Worm (Caenorhabditis elegans) whole organism, L1 larva: ENCODE measurements around the gene AH9.4.

ENCODE experiments used
- C04F5.9 ChIP-seq: sonication (generic microtip); optimal IDR thresholded peaks from 2 replicates; lab custom pipeline; 2016; ENCODE audit warnings: missing genetic modification characterization, missing compliant biosample characterization
- C16A3.4 ChIP-seq: fragments of 150-350 bp; optimal IDR thresholded peaks from 2 replicates; lab custom pipeline; 2014; ENCODE audit warnings: missing biosample characterization, missing genetic modification characterization
- Y116A8C.19 ChIP-seq: sonication (generic microtip); optimal IDR thresholded peaks from 2 replicates; lab custom pipeline; 2016; ENCODE audit warnings: missing compliant biosample characterization, missing genetic modification characterization, borderline replicate concordance
- alr-1 ChIP-seq: fragments of 200-800 bp; sonication (Bioruptor generic); optimal IDR thresholded peaks from 2 replicates; lab custom pipeline; 2018; ENCODE audit warnings: borderline replicate concordance, mild to moderate bottlenecking, missing genetic modification characterization, missing compliant biosample characterization
- aly-2 ChIP-seq: fragments of 150-350 bp; optimal IDR thresholded peaks from 2 replicates; lab custom pipeline; 2014; ENCODE audit warnings: missing biosample characterization, missing genetic modification characterization
- blmp-1 ChIP-seq: fragments of 150-350 bp; optimal IDR thresholded peaks from 2 replicates; lab custom pipeline; 2014; ENCODE audit warnings: missing biosample characterization, missing genetic modification characterization
- ceh-63 ChIP-seq: fragments of 200-800 bp; sonication (Bioruptor generic); optimal IDR thresholded peaks from 2 replicates; lab custom pipeline; 2018; ENCODE audit warnings: mild to moderate bottlenecking, missing genetic modification characterization, missing compliant biosample characterization
- ceh-8 ChIP-seq: fragments of 200-800 bp; sonication (Bioruptor generic); optimal IDR thresholded peaks from 2 replicates; lab custom pipeline; 2018; ENCODE audit warnings: mild to moderate bottlenecking, missing genetic modification characterization, moderate library complexity, missing compliant biosample characterization
- ceh-82 ChIP-seq, 3 experiments: fragments of 150-350 bp in 1 of 3; sonication (generic microtip) in 2 of 3; optimal IDR thresholded peaks; 2 replicates each; lab custom pipeline; 2014 to 2017; ENCODE audit warnings: missing biosample characterization in 3 of 3, missing genetic modification characterization in 3 of 3
- ceh-88 ChIP-seq: fragments of 200-800 bp; sonication (Bioruptor generic); IDR thresholded peaks from 2 replicates; pipeline ENCODE4 v1.3.6; 2022; ENCODE audit warnings: missing genetic modification characterization, missing compliant biosample characterization
- ces-1 ChIP-seq: fragments of 150-350 bp; optimal IDR thresholded peaks from 2 replicates; lab custom pipeline; 2014; ENCODE audit warnings: missing biosample characterization, missing genetic modification reagents, missing genetic modification characterization
- dsc-1 ChIP-seq: sonication (generic microtip); optimal IDR thresholded peaks from 2 replicates; lab custom pipeline; 2016; ENCODE audit warnings: mild to moderate bottlenecking, missing genetic modification characterization, missing compliant biosample characterization
- egl-13 ChIP-seq: sonication (generic microtip); optimal IDR thresholded peaks from 2 replicates; lab custom pipeline; 2016; ENCODE audit warnings: missing genotype, missing genetic modification reagents, missing genetic modification characterization, missing compliant biosample characterization
- egl-27 ChIP-seq, 2 experiments: fragments of 150-350 bp in 1 of 2; sonication (generic microtip); optimal IDR thresholded peaks; 3 replicates each; lab custom pipeline; 2017 to 2018; ENCODE audit warnings: missing biosample characterization in 2 of 2, missing genetic modification characterization in 2 of 2, missing genetic modification reagents in 2 of 2
- elt-3 ChIP-seq, 6 experiments: fragments of 150-350 bp in 1 of 6; sonication (generic microtip); optimal IDR thresholded peaks; 2 replicates each; lab custom pipeline; 2017 to 2018; ENCODE audit warnings: missing biosample characterization in 6 of 6, missing genetic modification characterization in 6 of 6, inconsistent platforms in 1 of 6
- fkh-8 ChIP-seq: sonication (generic microtip); optimal IDR thresholded peaks from 2 replicates; lab custom pipeline; 2016; ENCODE audit warnings: mild to moderate bottlenecking, missing genetic modification characterization, missing compliant biosample characterization
- grh-1 ChIP-seq: fragments of 200-800 bp; sonication (Bioruptor generic); IDR thresholded peaks from 2 replicates; pipeline ENCODE4 v1.3.6; 2022; ENCODE audit warnings: missing genetic modification reagents, missing genetic modification characterization, missing compliant biosample characterization
- hlh-17 ChIP-seq: fragments of 200-800 bp; sonication (Bioruptor generic); optimal IDR thresholded peaks from 2 replicates; lab custom pipeline; 2018; ENCODE audit warnings: missing genetic modification characterization, mild to moderate bottlenecking, missing compliant biosample characterization, moderate library complexity, borderline replicate concordance
- hlh-4 ChIP-seq: sonication (generic microtip); optimal IDR thresholded peaks from 2 replicates; lab custom pipeline; 2016; ENCODE audit warnings: mild to moderate bottlenecking, missing genetic modification characterization, missing compliant biosample characterization
- irx-1 ChIP-seq: sonication (generic microtip); optimal IDR thresholded peaks from 2 replicates; lab custom pipeline; 2016; ENCODE audit warnings: missing genetic modification characterization, missing compliant biosample characterization
- lin-14 ChIP-seq: fragments of 200-800 bp; sonication (Bioruptor generic); optimal IDR thresholded peaks from 2 replicates; lab custom pipeline; 2018; ENCODE audit warnings: mild to moderate bottlenecking, missing genetic modification characterization, moderate library complexity, missing compliant biosample characterization
- lin-35 ChIP-seq, 2 experiments: fragments of 150-350 bp; optimal IDR thresholded peaks; 2 replicates each; lab custom pipeline; 2014; ENCODE audit warnings: missing biosample characterization in 2 of 2, missing genetic modification characterization in 2 of 2, missing genetic modification reagents in 2 of 2
- lin-39 ChIP-seq: fragments of 150-350 bp; optimal IDR thresholded peaks from 2 replicates; lab custom pipeline; 2014; ENCODE audit warnings: missing biosample characterization, missing genetic modification reagents, missing genetic modification characterization
- lir-3 ChIP-seq: sonication (generic microtip); optimal IDR thresholded peaks from 2 replicates; lab custom pipeline; 2016; ENCODE audit warnings: mild to moderate bottlenecking, missing genetic modification characterization, moderate library complexity, missing compliant biosample characterization; ENCODE audit not compliant: poor library complexity
- lsy-2 ChIP-seq, 2 experiments: fragments of 150-350 bp; optimal IDR thresholded peaks; 2 replicates each; lab custom pipeline; 2014; ENCODE audit warnings: missing biosample characterization in 2 of 2, missing genetic modification characterization in 2 of 2
- mdl-1 ChIP-seq, 2 experiments: fragments of 150-350 bp; optimal IDR thresholded peaks; 2 replicates each; lab custom pipeline; 2014 to 2017; ENCODE audit warnings: missing biosample characterization in 2 of 2, missing genetic modification characterization in 2 of 2, inconsistent platforms in 1 of 2
- mef-2 ChIP-seq: fragments of 150-350 bp; optimal IDR thresholded peaks from 2 replicates; lab custom pipeline; 2014; ENCODE audit warnings: missing biosample characterization, missing genetic modification characterization
- nhr-11 ChIP-seq: fragments of 150-350 bp; optimal IDR thresholded peaks from 2 replicates; lab custom pipeline; 2014; ENCODE audit warnings: missing biosample characterization, missing genetic modification characterization
- nhr-237 ChIP-seq: fragments of 150-350 bp; optimal IDR thresholded peaks from 2 replicates; lab custom pipeline; 2014; ENCODE audit warnings: missing biosample characterization, missing genetic modification characterization
- nhr-47 ChIP-seq: sonication (generic microtip); optimal IDR thresholded peaks from 2 replicates; lab custom pipeline; 2016; ENCODE audit warnings: mild to moderate bottlenecking, missing genetic modification characterization, moderate library complexity, missing compliant biosample characterization
- nhr-71 ChIP-seq: sonication (generic microtip); optimal IDR thresholded peaks from 2 replicates; lab custom pipeline; 2016; ENCODE audit warnings: mild to moderate bottlenecking, missing genetic modification characterization, moderate library complexity, missing compliant biosample characterization
- nhr-77 ChIP-seq: fragments of 150-350 bp; optimal IDR thresholded peaks from 2 replicates; lab custom pipeline; 2014; ENCODE audit warnings: missing biosample characterization, missing genetic modification characterization
- nhr-85 ChIP-seq: sonication (generic microtip); peaks from one replicate; lab custom pipeline; 2016; ENCODE audit warnings: missing genetic modification characterization, inconsistent platforms, missing compliant biosample characterization
- pax-3 ChIP-seq: fragments of 200-800 bp; sonication (Bioruptor generic); optimal IDR thresholded peaks from 2 replicates; lab custom pipeline; 2018; ENCODE audit warnings: mild to moderate bottlenecking, missing genetic modification characterization, moderate library complexity, missing compliant biosample characterization
- snpc-4 ChIP-seq: fragments of 150-350 bp; optimal IDR thresholded peaks from 2 replicates; lab custom pipeline; 2014; ENCODE audit warnings: missing biosample characterization, missing genetic modification characterization
- snu-23 ChIP-seq: sonication (generic microtip); optimal IDR thresholded peaks from 2 replicates; lab custom pipeline; 2016; ENCODE audit warnings: missing genetic modification characterization, missing compliant biosample characterization
- sptf-1 ChIP-seq: fragments of 150-350 bp; optimal IDR thresholded peaks from 2 replicates; lab custom pipeline; 2014; ENCODE audit warnings: missing biosample characterization, missing genetic modification characterization
- sup-37 ChIP-seq: fragments of 200-800 bp; sonication (Bioruptor generic); optimal IDR thresholded peaks from 2 replicates; lab custom pipeline; 2018; ENCODE audit warnings: mild to moderate bottlenecking, missing genetic modification characterization, missing compliant biosample characterization
- swsn-7 ChIP-seq: sonication (generic microtip); optimal IDR thresholded peaks from 2 replicates; lab custom pipeline; 2016; ENCODE audit warnings: missing genetic modification characterization, missing compliant biosample characterization
- tbx-2 ChIP-seq: sonication (generic microtip); optimal IDR thresholded peaks from 2 replicates; lab custom pipeline; 2016; ENCODE audit warnings: missing genetic modification characterization, missing compliant biosample characterization
- unc-130 ChIP-seq: fragments of 150-350 bp; optimal IDR thresholded peaks from 2 replicates; lab custom pipeline; 2017; ENCODE audit warnings: missing biosample characterization, missing genetic modification characterization, inconsistent platforms
- unc-62 ChIP-seq: fragments of 150-350 bp; optimal IDR thresholded peaks from 2 replicates; lab custom pipeline; 2014; ENCODE audit warnings: missing biosample characterization, missing genetic modification reagents, missing genetic modification characterization
- vab-15 ChIP-seq: sonication (generic microtip); optimal IDR thresholded peaks from 2 replicates; lab custom pipeline; 2017; ENCODE audit warnings: missing genotype, mild to moderate bottlenecking, missing genetic modification characterization, missing compliant biosample characterization
- zag-1 ChIP-seq: fragments of 150-350 bp; optimal IDR thresholded peaks from 2 replicates; lab custom pipeline; 2014; ENCODE audit warnings: missing biosample characterization, missing genetic modification characterization
- zip-4 ChIP-seq: fragments of 200-800 bp; sonication (Bioruptor generic); optimal IDR thresholded peaks from 2 replicates; lab custom pipeline; 2018; ENCODE audit warnings: mild to moderate bottlenecking, missing genetic modification characterization, moderate library complexity, missing compliant biosample characterization

Gene AH9.4

DNA sequence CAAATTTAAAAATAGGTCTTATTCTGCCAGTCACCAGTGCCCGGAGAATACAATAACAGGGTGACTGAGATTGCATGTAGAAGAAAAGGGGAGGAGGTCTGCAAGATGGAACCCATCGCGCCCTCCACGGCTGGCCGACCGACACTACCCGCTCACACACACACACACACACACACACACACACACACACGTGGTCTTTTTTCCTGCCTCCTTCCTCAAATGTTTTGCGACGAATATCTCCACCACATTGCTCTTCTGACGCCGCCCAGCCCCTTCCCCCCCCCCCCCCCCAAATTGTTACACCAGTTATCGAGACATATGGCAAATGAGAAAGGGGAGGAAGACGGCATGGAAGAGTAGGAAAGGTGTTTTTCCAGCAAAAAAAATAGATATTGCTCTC is 47.6 kb upstream of the AH9.4 start (continued):
- peak; percentile 11 for TF ChIP-seq dsc-1 (tag; lab: Kevin White, UChicago)
- no peak for TF ChIP-seq Y116A8C.19 (tag; lab: Kevin White, UChicago)
- TF ChIP-seq aly-2 (tag; lab: Kevin White, UChicago): no peak
- TF ChIP-seq vab-15 (tag; lab: Kevin White, UChicago): peak; percentile 28
- TF ChIP-seq lir-3 (tag; lab: Kevin White, UChicago): no peak
- TF ChIP-seq sptf-1 (tag; lab: Kevin White, UChicago): no peak
- TF ChIP-seq nhr-85 (tag; lab: Kevin White, UChicago): no peak
- TF ChIP-seq nhr-47 (tag; lab: Kevin White, UChicago): no peak
- no peak for TF ChIP-seq egl-27 (tag; optimal IDR thresholded peaks at IDR 0.05; lab: Kevin White, UChicago)
- peak; percentile 91 for TF ChIP-seq lin-14 (GFP tag; lab: Kevin White, UChicago)
- no peak for TF ChIP-seq egl-13 (tag; lab: Kevin White, UChicago)
- peak; percentile 82 for TF ChIP-seq fkh-8 (tag; lab: Kevin White, UChicago)
- peak in 1 of 2 experiments; percentile 67 for TF ChIP-seq mdl-1 (tag; optimal IDR thresholded peaks at IDR 0.05; lab: Kevin White, UChicago)
- no peak for TF ChIP-seq nhr-237 (tag; lab: Kevin White, UChicago)
- TF ChIP-seq snpc-4 (tag; lab: Kevin White, UChicago): no peak
- no peak for TF ChIP-seq hlh-17
- no peak for TF ChIP-seq tbx-2 (tag; lab: Kevin White, UChicago)
- TF ChIP-seq sup-37 (GFP tag; lab: Kevin White, UChicago): no peak
- no peak for TF ChIP-seq hlh-4 (tag; lab: Kevin White, UChicago)
- TF ChIP-seq lin-35 (GFP tag; optimal IDR thresholded peaks at IDR 0.05; lab: Kevin White, UChicago): no peak
- peak; percentile 44 for TF ChIP-seq nhr-71 (tag; lab: Kevin White, UChicago)
- TF ChIP-seq blmp-1: no peak
- TF ChIP-seq unc-130 (tag; lab: Kevin White, UChicago): peak; percentile 34
- peak; percentile 53 for TF ChIP-seq pax-3 (tag; lab: Kevin White, UChicago)
- TF ChIP-seq nhr-77 (tag; lab: Kevin White, UChicago): no peak
- no peak for TF ChIP-seq ceh-82 (tag; optimal IDR thresholded peaks at IDR 0.05; lab: Kevin White, UChicago)
- TF ChIP-seq alr-1 (tag; lab: Kevin White, UChicago): no peak
- TF ChIP-seq zag-1 (tag; lab: Kevin White, UChicago): no peak
- peak in 1 of 2 experiments; percentile 10 for TF ChIP-seq lsy-2 (tag; optimal IDR thresholded peaks at IDR 0.05; lab: Kevin White, UChicago)
- TF ChIP-seq grh-1 (GFP tag; lab: Robert Waterston, UW): no peak
- no peak for TF ChIP-seq mef-2 (tag; lab: Kevin White, UChicago)
- TF ChIP-seq ceh-8: peak; percentile 60
- peak; percentile 6 for TF ChIP-seq swsn-7 (tag; lab: Kevin White, UChicago)
- TF ChIP-seq elt-3 (tag; optimal IDR thresholded peaks at IDR 0.05; lab: Kevin White, UChicago): no peak
- TF ChIP-seq snu-23: peak; percentile 35
- no peak for TF ChIP-seq C16A3.4 (tag; lab: Kevin White, UChicago)
- TF ChIP-seq ceh-63 (GFP tag; lab: Kevin White, UChicago): no peak
- TF ChIP-seq ceh-88 (GFP tag; lab: Robert Waterston, UW): no peak
- no peak for TF ChIP-seq lin-39
- no peak for TF ChIP-seq C04F5.9
- TF ChIP-seq irx-1 (tag; lab: Kevin White, UChicago): peak; percentile 37
- TF ChIP-seq unc-62 (GFP tag; lab: Kevin White, UChicago): no peak
- TF ChIP-seq zip-4 (GFP tag; lab: Kevin White, UChicago): peak; percentile 5
- TF ChIP-seq ces-1 (GFP tag; lab: Kevin White, UChicago): no peak
- TF ChIP-seq nhr-11 (tag; lab: Kevin White, UChicago): no peak
